Worm (Caenorhabditis elegans) whole organism, midembryonic: ENCODE results near the gene mppb-1.

Experiments
- T22C8.4 ChIP-seq: fragments of 200-800 bp; sonication (Bioruptor generic); IDR thresholded peaks from 2 replicates; pipeline ENCODE4 v1.3.6; 2022; ENCODE audit warnings: missing genetic modification characterization, missing compliant biosample characterization
- cog-1 ChIP-seq: sonication (generic microtip); optimal IDR thresholded peaks from 2 replicates; lab custom pipeline; 2016; ENCODE audit warnings: missing genetic modification characterization, missing compliant biosample characterization
- flt-1 ChIP-seq: fragments of 200-800 bp; sonication (Bioruptor generic); IDR thresholded peaks from 2 replicates; pipeline ENCODE4 v1.3.6; 2022; ENCODE audit warnings: missing genetic modification characterization, missing compliant biosample characterization
- klf-2 ChIP-seq: fragments of 200-800 bp; sonication (Bioruptor generic); conservative IDR thresholded peaks from 2 replicates; pipeline ENCODE4 v1.3.6; 2022; ENCODE audit warnings: missing genetic modification reagents, missing genetic modification characterization, missing compliant biosample characterization
- med-1 ChIP-seq: sonication (generic microtip); optimal IDR thresholded peaks from 2 replicates; lab custom pipeline; 2017; ENCODE audit warnings: missing genetic modification characterization, mild to moderate bottlenecking, missing compliant biosample characterization, antibody characterized with exemption, missing genetic modification reagents; ENCODE audit not compliant: insufficient read depth
- ref-1 ChIP-seq: fragments of 200-800 bp; sonication (Bioruptor generic); conservative IDR thresholded peaks from 2 replicates; pipeline ENCODE4 v1.3.6; 2022; ENCODE audit warnings: missing genetic modification reagents, missing genetic modification characterization, missing compliant biosample characterization
- tab-1 ChIP-seq: fragments of 200-800 bp; sonication (Bioruptor generic); IDR thresholded peaks from 2 replicates; pipeline ENCODE4 v1.3.6; 2022; ENCODE audit warnings: missing genetic modification characterization, missing compliant biosample characterization
- ztf-23 ChIP-seq: fragments of 200-800 bp; sonication (Bioruptor generic); IDR thresholded peaks from 2 replicates; pipeline ENCODE4 v1.3.6; 2022; ENCODE audit warnings: missing genetic modification reagents, missing genetic modification characterization, missing compliant biosample characterization
- ztf-29 ChIP-seq: fragments of 200-800 bp; sonication (Bioruptor generic); IDR thresholded peaks from 2 replicates; pipeline ENCODE4 v1.3.6; 2022; ENCODE audit warnings: missing genetic modification reagents, missing genetic modification characterization, missing compliant biosample characterization

The mppb-1 gene

ce11 chrIV:9082055-9082454 lies 7.6 kb downstream of the mppb-1 start, which contains the start of gene twk-8:
twk-8 (plus strand) TSS chrIV:9082355.
- TF ChIP-seq med-1 (GFP tag; lab: Kevin White, UChicago) (no peak), ztf-29 (no peak), T22C8.4 (GFP tag; lab: Robert Waterston, UW) (no peak), flt-1 (no peak), klf-2 (GFP tag; lab: Robert Waterston, UW) (no peak), tab-1 (GFP tag; lab: Robert Waterston, UW) (no peak), ref-1 (GFP tag; lab: Robert Waterston, UW) (no peak), ztf-23 (GFP tag; lab: Robert Waterston, UW) (no peak), cog-1 (tag; lab: Kevin White, UChicago) (no peak)

- TF ChIP-seq cog-1 (tag; lab: Kevin White, UChicago) (no peak), flt-1 (no peak), T22C8.4 (GFP tag; lab: Robert Waterston, UW) (no peak), ref-1 (GFP tag; lab: Robert Waterston, UW) (no peak), med-1 (GFP tag; lab: Kevin White, UChicago) (no peak), klf-2 (GFP tag; lab: Robert Waterston, UW) (no peak), ztf-23 (GFP tag; lab: Robert Waterston, UW) (no peak), tab-1 (GFP tag; lab: Robert Waterston, UW) (no peak), ztf-29 (no peak)
Observed at ce11 chrIV:9088294-9088693, 13.8 kb downstream of the mppb-1 start, which contains the start of gene msa-1. msa-1 (plus strand) TSS chrIV:9088594.

- TF ChIP-seq flt-1: no peak
- no peak for TF ChIP-seq ztf-23 (GFP tag; lab: Robert Waterston, UW)
- no peak for TF ChIP-seq klf-2 (GFP tag; lab: Robert Waterston, UW)
- no peak for TF ChIP-seq T22C8.4 (GFP tag; lab: Robert Waterston, UW)
- TF ChIP-seq tab-1 (GFP tag; lab: Robert Waterston, UW): no peak
- no peak for TF ChIP-seq med-1 (GFP tag; lab: Kevin White, UChicago)
- no peak for TF ChIP-seq cog-1 (tag; lab: Kevin White, UChicago)
- no peak for TF ChIP-seq ztf-29
- no peak for TF ChIP-seq ref-1 (GFP tag; lab: Robert Waterston, UW)
Observed at ce11 chrIV:9090538-9091195, 16.2 kb downstream of the mppb-1 start.

- TF ChIP-seq cog-1 (tag; lab: Kevin White, UChicago) (no peak), ref-1 (GFP tag; lab: Robert Waterston, UW) (no peak), T22C8.4 (GFP tag; lab: Robert Waterston, UW) (no peak), klf-2 (GFP tag; lab: Robert Waterston, UW) (no peak), ztf-23 (GFP tag; lab: Robert Waterston, UW) (no peak), ztf-29 (no peak), med-1 (GFP tag; lab: Kevin White, UChicago) (no peak), tab-1 (GFP tag; lab: Robert Waterston, UW) (no peak), flt-1 (no peak)
Observed at ce11 chrIV:9092011-9092410, 17.5 kb downstream of the mppb-1 start.

ce11 chrIV:9093932-9094331 lies 19.5 kb downstream of the mppb-1 start, which contains the start of gene lpl-1:
lpl-1 (minus strand) TSS chrIV:9094032.
- TF ChIP-seq flt-1 (no peak), med-1 (GFP tag; lab: Kevin White, UChicago) (no peak), T22C8.4 (GFP tag; lab: Robert Waterston, UW) (no peak), cog-1 (tag; lab: Kevin White, UChicago) (no peak), tab-1 (GFP tag; lab: Robert Waterston, UW) (no peak), klf-2 (GFP tag; lab: Robert Waterston, UW) (no peak), ztf-23 (GFP tag; lab: Robert Waterston, UW) (no peak), ztf-29 (no peak), ref-1 (GFP tag; lab: Robert Waterston, UW) (no peak)

ce11 chrIV:9094356-9094755 lies 19.9 kb downstream of the mppb-1 start, which contains the start of gene mrpl-42:
mrpl-42 (minus strand) TSS chrIV:9094456.
- TF ChIP-seq ztf-23 (GFP tag; lab: Robert Waterston, UW) (no peak), ref-1 (GFP tag; lab: Robert Waterston, UW) (no peak), flt-1 (no peak), T22C8.4 (GFP tag; lab: Robert Waterston, UW) (no peak), tab-1 (GFP tag; lab: Robert Waterston, UW) (no peak), med-1 (GFP tag; lab: Kevin White, UChicago) (no peak), klf-2 (GFP tag; lab: Robert Waterston, UW) (no peak)

ce11 chrIV:9095553-9095952 lies 21.1 kb downstream of the mppb-1 start, which contains the start of gene icln-1:
icln-1 (minus strand) TSS chrIV:9095653.
- TF ChIP-seq flt-1 (no peak), ztf-29 (no peak), T22C8.4 (GFP tag; lab: Robert Waterston, UW) (no peak), med-1 (GFP tag; lab: Kevin White, UChicago) (no peak), klf-2 (GFP tag; lab: Robert Waterston, UW) (no peak), ref-1 (GFP tag; lab: Robert Waterston, UW) (no peak), ztf-23 (GFP tag; lab: Robert Waterston, UW) (no peak), cog-1 (tag; lab: Kevin White, UChicago) (no peak), tab-1 (GFP tag; lab: Robert Waterston, UW) (no peak)

ce11 chrIV:9096160-9096879 lies 21.8 kb downstream of the mppb-1 start, which contains the start of the genes znf-706 and cpna-3:
znf-706 (minus strand) TSS chrIV:9096231.
cpna-3 (plus strand) TSS chrIV:9096842.
- TF ChIP-seq tab-1 (GFP tag; lab: Robert Waterston, UW) (no peak), ztf-29 (no peak), T22C8.4 (GFP tag; lab: Robert Waterston, UW) (no peak), ref-1 (GFP tag; lab: Robert Waterston, UW) (no peak), flt-1 (no peak), ztf-23 (GFP tag; lab: Robert Waterston, UW) (no peak), klf-2 (GFP tag; lab: Robert Waterston, UW) (no peak), cog-1 (tag; lab: Kevin White, UChicago) (no peak), med-1 (GFP tag; lab: Kevin White, UChicago) (no peak)
